Worm (Caenorhabditis elegans) whole organism, mixed stage, embryonic: ENCODE results near the gene zig-4.

Experiments
- M03D4.4 ChIP-seq: sonication (generic microtip); optimal IDR thresholded peaks from 2 replicates; lab custom pipeline; 2017; ENCODE audit warnings: mild to moderate bottlenecking, missing genetic modification characterization, missing compliant biosample characterization
- bed-3 ChIP-seq: fragments of 200-800 bp; sonication (Bioruptor generic); optimal IDR thresholded peaks from 3 replicates; lab custom pipeline; 2018; ENCODE audit warnings: mild to moderate bottlenecking, missing genetic modification characterization, moderate library complexity, missing compliant biosample characterization
- blmp-1 ChIP-seq: fragments of 150-350 bp; optimal IDR thresholded peaks from 2 replicates; lab custom pipeline; 2014; ENCODE audit warnings: missing biosample characterization, missing genetic modification characterization
- ceh-39 ChIP-seq: fragments of 150-350 bp; optimal IDR thresholded peaks from 2 replicates; lab custom pipeline; 2014; ENCODE audit warnings: missing biosample characterization, missing genetic modification characterization
- ceh-43 ChIP-seq: fragments of 200-800 bp; sonication (Bioruptor generic); optimal IDR thresholded peaks from 2 replicates; lab custom pipeline; 2018; ENCODE audit warnings: mild to moderate bottlenecking, missing genetic modification characterization, moderate library complexity, missing compliant biosample characterization
- ceh-83 ChIP-seq: fragments of 200-800 bp; sonication (Bioruptor generic); optimal IDR thresholded peaks from 2 replicates; lab custom pipeline; 2018; ENCODE audit warnings: mild to moderate bottlenecking, missing genetic modification characterization, missing compliant biosample characterization
- ces-1 ChIP-seq: fragments of 150-350 bp; optimal IDR thresholded peaks from 2 replicates; lab custom pipeline; 2014; ENCODE audit warnings: missing biosample characterization, missing genetic modification reagents, missing genetic modification characterization
- cnd-1 ChIP-seq: fragments of 200-800 bp; sonication (Bioruptor generic); optimal IDR thresholded peaks from 2 replicates; lab custom pipeline; 2018; ENCODE audit warnings: mild to moderate bottlenecking, missing genetic modification characterization, missing compliant biosample characterization
- drap-1 ChIP-seq: fragments of 200-800 bp; sonication (Bioruptor generic); optimal IDR thresholded peaks from 3 replicates; lab custom pipeline; 2018; ENCODE audit warnings: mild to moderate bottlenecking, missing genetic modification characterization, missing compliant biosample characterization
- elt-1 ChIP-seq: sonication (generic microtip); optimal IDR thresholded peaks from 2 replicates; lab custom pipeline; 2017; ENCODE audit warnings: missing genetic modification characterization, mild to moderate bottlenecking, missing compliant biosample characterization, antibody characterized with exemption, moderate library complexity, borderline replicate concordance; ENCODE audit not compliant: insufficient read depth
- elt-3 ChIP-seq: fragments of 150-350 bp; optimal IDR thresholded peaks from 2 replicates; lab custom pipeline; 2014; ENCODE audit warnings: missing biosample characterization, missing genetic modification characterization
- flh-1 ChIP-seq: fragments of 200-800 bp; sonication (Bioruptor generic); optimal IDR thresholded peaks from 2 replicates; lab custom pipeline; 2018; ENCODE audit warnings: mild to moderate bottlenecking, missing genetic modification characterization, moderate library complexity, missing compliant biosample characterization
- ham-2 ChIP-seq: fragments of 200-800 bp; sonication (Bioruptor generic); optimal IDR thresholded peaks from 2 replicates; lab custom pipeline; 2018; ENCODE audit warnings: mild to moderate bottlenecking, missing genetic modification characterization, missing compliant biosample characterization
- hlh-1 ChIP-seq: fragments of 150-350 bp; optimal IDR thresholded peaks from 2 replicates; lab custom pipeline; 2014; ENCODE audit warnings: missing biosample characterization, missing genetic modification reagents, missing genetic modification characterization
- lin-13 ChIP-seq: fragments of 150-350 bp; optimal IDR thresholded peaks from 2 replicates; lab custom pipeline; 2014; ENCODE audit warnings: missing biosample characterization, missing genetic modification characterization
- lin-32 ChIP-seq: fragments of 200-800 bp; sonication (Bioruptor generic); optimal IDR thresholded peaks from 2 replicates; lab custom pipeline; 2018; ENCODE audit warnings: mild to moderate bottlenecking, missing genetic modification characterization, missing compliant biosample characterization
- lsy-2 ChIP-seq: fragments of 150-350 bp; optimal IDR thresholded peaks from 2 replicates; lab custom pipeline; 2014; ENCODE audit warnings: missing biosample characterization, missing genetic modification characterization
- mab-5 ChIP-seq: fragments of 150-350 bp; optimal IDR thresholded peaks from 2 replicates; lab custom pipeline; 2014; ENCODE audit warnings: missing biosample characterization, missing genetic modification characterization
- mep-1 ChIP-seq: fragments of 150-350 bp; optimal IDR thresholded peaks from 2 replicates; lab custom pipeline; 2017; ENCODE audit warnings: missing biosample characterization, missing genetic modification reagents, missing genetic modification characterization, inconsistent platforms
- mls-2 ChIP-seq: sonication (generic microtip); optimal IDR thresholded peaks from 2 replicates; lab custom pipeline; 2016; ENCODE audit warnings: mild to moderate bottlenecking, missing genetic modification characterization, moderate library complexity, missing compliant biosample characterization
- nhr-12 ChIP-seq: fragments of 150-350 bp; optimal IDR thresholded peaks from 2 replicates; lab custom pipeline; 2014; ENCODE audit warnings: missing biosample characterization, missing genetic modification characterization
- nhr-2 ChIP-seq: fragments of 150-350 bp; optimal IDR thresholded peaks from 2 replicates; lab custom pipeline; 2014; ENCODE audit warnings: missing biosample characterization, missing genetic modification characterization
- nhr-237 ChIP-seq: fragments of 150-350 bp; optimal IDR thresholded peaks from 2 replicates; lab custom pipeline; 2014; ENCODE audit warnings: missing biosample characterization, missing genetic modification characterization
- nhr-28 ChIP-seq: fragments of 150-350 bp; optimal IDR thresholded peaks from 2 replicates; lab custom pipeline; 2014; ENCODE audit warnings: missing biosample characterization, missing genetic modification characterization
- nhr-76 ChIP-seq: sonication (generic microtip); optimal IDR thresholded peaks from 2 replicates; lab custom pipeline; 2017; ENCODE audit warnings: missing biosample characterization, missing genetic modification characterization
- pha-4 ChIP-seq: fragments of 150-350 bp; optimal IDR thresholded peaks from 2 replicates; lab custom pipeline; 2018; ENCODE audit warnings: missing biosample characterization, missing genetic modification reagents, missing genetic modification characterization
- sem-2 ChIP-seq: fragments of 200-800 bp; sonication (Bioruptor generic); optimal IDR thresholded peaks from 2 replicates; lab custom pipeline; 2018; ENCODE audit warnings: mild to moderate bottlenecking, missing genetic modification characterization, missing compliant biosample characterization
- snpc-4 ChIP-seq: fragments of 150-350 bp; optimal IDR thresholded peaks from 2 replicates; lab custom pipeline; 2014; ENCODE audit warnings: missing biosample characterization, missing genetic modification characterization
- sptf-1 ChIP-seq: sonication (generic microtip); optimal IDR thresholded peaks from 2 replicates; lab custom pipeline; 2017; ENCODE audit warnings: mild to moderate bottlenecking, missing genetic modification characterization, moderate library complexity, missing compliant biosample characterization
- tbx-8 ChIP-seq: fragments of 200-800 bp; sonication (Bioruptor generic); optimal IDR thresholded peaks from 2 replicates; lab custom pipeline; 2018; ENCODE audit warnings: mild to moderate bottlenecking, missing genetic modification characterization, moderate library complexity, missing compliant biosample characterization
- unc-120 ChIP-seq: sonication (generic microtip); optimal IDR thresholded peaks from 2 replicates; lab custom pipeline; 2017; ENCODE audit warnings: missing genetic modification characterization, missing compliant biosample characterization; ENCODE audit not compliant: poor library complexity, severe bottlenecking
- unc-39 ChIP-seq: fragments of 150-350 bp; optimal IDR thresholded peaks from 2 replicates; lab custom pipeline; 2014; ENCODE audit warnings: missing biosample characterization, missing genetic modification characterization
- unc-62 ChIP-seq: fragments of 150-350 bp; optimal IDR thresholded peaks from 2 replicates; lab custom pipeline; 2014; ENCODE audit warnings: missing biosample characterization, missing genetic modification reagents, missing genetic modification characterization
- zip-8 ChIP-seq: fragments of 150-350 bp; optimal IDR thresholded peaks from 2 replicates; lab custom pipeline; 2014; ENCODE audit warnings: missing biosample characterization, missing genetic modification characterization
- ztf-11 ChIP-seq: fragments of 150-350 bp; optimal IDR thresholded peaks from 2 replicates; lab custom pipeline; 2014; ENCODE audit warnings: missing biosample characterization, missing genetic modification characterization

zig-4 gene

DNA sequence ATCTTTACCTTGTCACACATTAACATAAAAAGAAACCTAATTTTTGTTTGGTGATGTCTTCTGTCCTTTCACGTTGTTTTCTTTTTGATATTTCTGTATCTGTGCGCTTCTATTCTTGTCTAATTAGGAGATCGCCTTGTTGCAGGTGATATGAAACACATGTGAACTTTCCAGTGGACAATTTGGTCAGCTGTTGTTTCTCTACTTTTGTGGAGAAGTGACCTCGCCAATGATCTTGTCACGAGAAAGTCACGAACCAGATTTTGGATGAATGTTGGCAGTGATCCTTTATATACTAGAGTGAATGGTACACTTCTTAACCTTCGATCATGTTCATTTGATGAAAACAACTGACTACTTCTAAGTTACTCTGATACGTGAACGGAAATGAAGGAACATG is 7.2 kb downstream of the zig-4 start:
- TF ChIP-seq flh-1 (GFP tag; lab: Kevin White, UChicago): no peak
- TF ChIP-seq ceh-43 (GFP tag; lab: Kevin White, UChicago): no peak
- no peak for TF ChIP-seq M03D4.4 (tag; lab: Kevin White, UChicago)
- TF ChIP-seq nhr-28 (tag; lab: Kevin White, UChicago): no peak
- no peak for TF ChIP-seq mep-1 (tag; lab: Kevin White, UChicago)

DNA sequence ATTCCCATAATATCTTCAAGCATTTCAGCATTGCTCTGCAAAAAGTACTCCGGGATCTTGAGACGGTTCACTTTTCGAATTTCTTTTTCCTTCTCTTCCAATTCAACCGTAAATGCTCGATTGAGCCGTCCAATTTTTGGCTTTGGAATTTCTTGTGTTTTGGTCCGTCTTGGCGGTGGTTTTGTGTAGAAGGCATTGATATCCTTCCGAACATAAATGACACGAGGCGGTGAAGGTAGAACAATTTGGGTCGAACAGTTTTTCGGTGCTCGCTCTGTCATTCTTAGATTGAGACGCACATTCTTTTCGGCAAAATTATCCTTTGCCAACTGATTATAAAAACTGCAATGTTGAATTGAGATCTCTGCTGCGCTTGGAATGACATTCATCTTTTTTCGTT is 17.4 kb downstream of the zig-4 start:
- TF ChIP-seq nhr-12 (tag; lab: Kevin White, UChicago) (no peak), lin-13 (tag; lab: Kevin White, UChicago) (no peak), snpc-4 (tag; lab: Kevin White, UChicago) (no peak), bed-3 (GFP tag; lab: Kevin White, UChicago) (no peak), M03D4.4 (tag; lab: Kevin White, UChicago) (no peak), pha-4 (tag; lab: Kevin White, UChicago) (no peak), cnd-1 (tag; lab: Kevin White, UChicago) (no peak), unc-39 (no peak), ceh-43 (GFP tag; lab: Kevin White, UChicago) (no peak), nhr-2 (no peak), elt-3 (tag; lab: Kevin White, UChicago) (no peak), lsy-2 (tag; lab: Kevin White, UChicago) (no peak), ces-1 (no peak), ceh-83 (GFP tag; lab: Kevin White, UChicago) (no peak), nhr-28 (tag; lab: Kevin White, UChicago) (no peak), drap-1 (no peak)
- TF ChIP-seq, all 35 proteins: peak for 0

DNA sequence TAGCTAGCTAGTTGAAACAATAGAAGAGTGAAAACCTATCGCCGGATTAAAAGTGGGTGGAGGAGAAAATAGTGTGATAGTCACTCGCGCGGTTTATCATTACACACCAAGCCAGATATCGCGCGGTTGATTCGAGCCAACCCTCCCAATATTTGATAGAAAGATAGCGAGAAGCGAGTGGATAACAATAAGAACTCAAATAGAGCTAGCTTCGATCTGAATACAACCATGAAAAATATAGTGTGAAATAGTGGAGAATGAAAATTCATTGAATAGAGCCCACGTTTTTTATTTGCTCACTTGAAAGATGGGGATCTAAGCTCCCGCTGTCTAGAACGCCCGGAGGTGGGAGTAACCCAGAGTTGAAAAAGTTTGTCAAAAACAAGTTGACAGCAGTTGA is 19.8 kb downstream of the zig-4 start, which contains the start of gene tnt-3:
tnt-3 (minus strand) TSS at position 101 of the 400 bp plus-strand sequence.
- no peak for TF ChIP-seq tbx-8 (GFP tag; lab: Kevin White, UChicago)
- TF ChIP-seq nhr-2: no peak
- TF ChIP-seq ceh-43 (GFP tag; lab: Kevin White, UChicago): no peak
- no peak for TF ChIP-seq sptf-1 (tag; lab: Kevin White, UChicago)
- no peak for TF ChIP-seq lin-13 (tag; lab: Kevin White, UChicago)
- no peak for TF ChIP-seq M03D4.4 (tag; lab: Kevin White, UChicago)
- no peak for TF ChIP-seq bed-3 (GFP tag; lab: Kevin White, UChicago)
- TF ChIP-seq ces-1: no peak
- no peak for TF ChIP-seq nhr-76
- no peak for TF ChIP-seq ceh-83 (GFP tag; lab: Kevin White, UChicago)
- no peak for TF ChIP-seq blmp-1 (tag; lab: Kevin White, UChicago)
- TF ChIP-seq hlh-1 (tag; lab: Kevin White, UChicago): no peak
- TF ChIP-seq mls-2 (tag; lab: Kevin White, UChicago): no peak
- TF ChIP-seq sem-2 (GFP tag; lab: Kevin White, UChicago): no peak
- no peak for TF ChIP-seq lin-32 (GFP tag; lab: Kevin White, UChicago)
- no peak for TF ChIP-seq mab-5 (tag; lab: Kevin White, UChicago)
- TF ChIP-seq cnd-1 (tag; lab: Kevin White, UChicago): no peak

DNA sequence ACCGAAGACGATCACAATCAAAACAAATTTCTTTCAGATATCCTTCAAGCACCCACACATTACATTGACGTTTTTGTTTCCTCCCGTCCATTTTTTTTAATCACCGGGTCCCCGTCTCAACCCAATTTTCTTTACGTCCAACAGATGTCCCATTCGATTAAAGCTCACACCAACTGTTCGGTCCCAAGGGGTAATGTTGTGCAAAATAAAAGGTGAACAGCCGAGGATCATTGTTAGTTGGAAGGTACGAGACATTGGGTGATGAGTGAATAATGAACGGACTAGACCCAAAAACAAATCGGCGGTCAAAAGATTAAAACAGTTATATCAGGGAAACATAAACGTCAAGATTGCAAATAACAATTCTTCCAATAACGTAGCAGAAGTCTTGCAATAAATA is 20.2 kb downstream of the zig-4 start:
- TF ChIP-seq hlh-1 (tag; lab: Kevin White, UChicago): peak; percentile 97
- no peak for TF ChIP-seq nhr-76
- no peak for TF ChIP-seq snpc-4 (tag; lab: Kevin White, UChicago)

DNA sequence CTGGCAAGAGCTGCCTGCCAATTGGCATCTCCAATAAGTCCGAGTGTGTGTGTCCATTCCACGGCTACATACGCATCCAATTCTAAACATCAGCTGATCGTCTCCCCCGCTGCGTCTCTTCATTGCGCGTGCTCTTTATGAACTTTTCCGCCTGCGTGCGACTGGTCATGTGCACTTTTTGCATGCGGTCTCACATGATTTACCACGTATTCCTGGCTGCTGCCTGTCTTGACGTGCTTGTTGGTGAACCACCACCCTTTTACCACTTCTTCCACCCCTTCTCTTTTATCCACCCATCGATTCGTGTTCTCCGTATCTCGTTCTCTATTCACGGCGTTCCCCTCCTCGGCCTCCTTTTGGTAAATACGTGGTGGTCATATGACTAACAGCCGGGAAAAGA is 26.3 kb downstream of the zig-4 start:
- peak; percentile 60 for TF ChIP-seq ztf-11
- TF ChIP-seq M03D4.4 (tag; lab: Kevin White, UChicago): peak; percentile 54
- peak; percentile 76 for TF ChIP-seq nhr-2
- no peak for TF ChIP-seq mab-5 (tag; lab: Kevin White, UChicago)
- no peak for TF ChIP-seq sem-2 (GFP tag; lab: Kevin White, UChicago)
- TF ChIP-seq bed-3 (GFP tag; lab: Kevin White, UChicago): no peak
- TF ChIP-seq blmp-1 (tag; lab: Kevin White, UChicago): no peak
- no peak for TF ChIP-seq snpc-4 (tag; lab: Kevin White, UChicago)
- peak; percentile 23 for TF ChIP-seq flh-1 (GFP tag; lab: Kevin White, UChicago)
- peak; percentile 91 for TF ChIP-seq ham-2 (GFP tag; lab: Kevin White, UChicago)
- peak; percentile 51 for TF ChIP-seq lin-13 (tag; lab: Kevin White, UChicago)
- peak; percentile 55 for TF ChIP-seq ceh-39 (tag; lab: Kevin White, UChicago)
- TF ChIP-seq pha-4 (tag; lab: Kevin White, UChicago): peak; percentile 28
- TF ChIP-seq elt-3 (tag; lab: Kevin White, UChicago): no peak
- TF ChIP-seq mep-1 (tag; lab: Kevin White, UChicago): peak; percentile 52
- no peak for TF ChIP-seq ceh-83 (GFP tag; lab: Kevin White, UChicago)
- peak; percentile 26 for TF ChIP-seq elt-1 (tag; lab: Kevin White, UChicago)
- no peak for TF ChIP-seq lsy-2 (tag; lab: Kevin White, UChicago)
- TF ChIP-seq nhr-28 (tag; lab: Kevin White, UChicago): no peak
- TF ChIP-seq lin-32 (GFP tag; lab: Kevin White, UChicago): no peak
- peak; percentile 55 for TF ChIP-seq unc-120
- peak; percentile 66 for TF ChIP-seq ceh-43 (GFP tag; lab: Kevin White, UChicago)
- no peak for TF ChIP-seq nhr-76
- no peak for TF ChIP-seq zip-8 (tag; lab: Kevin White, UChicago)
- TF ChIP-seq ces-1: peak; percentile 79
- TF ChIP-seq nhr-237: no peak
- TF ChIP-seq tbx-8 (GFP tag; lab: Kevin White, UChicago): no peak
- TF ChIP-seq drap-1: peak; percentile 73
- peak; percentile 79 for TF ChIP-seq unc-62 (GFP tag; lab: Kevin White, UChicago)
- TF ChIP-seq cnd-1 (tag; lab: Kevin White, UChicago): peak; percentile 67
- TF ChIP-seq mls-2 (tag; lab: Kevin White, UChicago): peak; percentile 91
- no peak for TF ChIP-seq nhr-12 (tag; lab: Kevin White, UChicago)
- peak; percentile 67 for TF ChIP-seq sptf-1 (tag; lab: Kevin White, UChicago)
- TF ChIP-seq hlh-1 (tag; lab: Kevin White, UChicago): peak; percentile 64
- no peak for TF ChIP-seq unc-39
- TF ChIP-seq, all 35 proteins: peak for 19
